Fruit fly (Drosophila melanogaster) whole organism, embryonic: ENCODE data around the gene Tep4.
A peak's percentile ranks its signal among the peaks of the same experiment; 100 is the strongest.

Source experiments
- BtbVII ChIP-seq: fragments of 200-800 bp; sonication (Bioruptor generic); optimal IDR thresholded peaks from 3 replicates; lab custom pipeline; 2017; ENCODE audit warnings: missing biosample characterization, mild to moderate bottlenecking, missing genetic modification characterization
- CG10979 ChIP-seq: fragments of 200-800 bp; sonication (Bioruptor generic); optimal IDR thresholded peaks from 2 replicates; lab custom pipeline; 2018; ENCODE audit warnings: missing biosample characterization, mild to moderate bottlenecking, missing genetic modification characterization, moderate library complexity
- CG11723 ChIP-seq: fragments of 200-800 bp; sonication (Bioruptor generic); optimal IDR thresholded peaks from 2 replicates; lab custom pipeline; 2017; ENCODE audit warnings: missing biosample characterization, mild to moderate bottlenecking, missing genetic modification characterization
- CG1603 ChIP-seq: fragments of 200-800 bp; sonication (Bioruptor generic); optimal IDR thresholded peaks from 2 replicates; lab custom pipeline; 2019; ENCODE audit warnings: missing biosample characterization, mild to moderate bottlenecking, missing genetic modification characterization, moderate library complexity
- CG1647 ChIP-seq: fragments of 200-800 bp; sonication (Bioruptor generic); optimal IDR thresholded peaks from 3 replicates; lab custom pipeline; 2016; ENCODE audit warnings: missing biosample characterization, missing genetic modification characterization
- CG16779 ChIP-seq: fragments of 200-800 bp; sonication (Bioruptor generic); IDR thresholded peaks from 2 replicates; pipeline ENCODE4 v1.3.6; 2022; ENCODE audit warnings: missing biosample characterization, missing genetic modification characterization
- CG16863 ChIP-seq: fragments of 200-800 bp; sonication (Bioruptor generic); optimal IDR thresholded peaks from 3 replicates; lab custom pipeline; 2016; ENCODE audit warnings: missing biosample characterization, missing genetic modification characterization
- CG17385 ChIP-seq: fragments of 200-800 bp; sonication (Bioruptor generic); optimal IDR thresholded peaks from 3 replicates; lab custom pipeline; 2018; ENCODE audit warnings: missing biosample characterization, mild to moderate bottlenecking, missing genetic modification characterization
- CG18599 ChIP-seq: fragments of 200-800 bp; sonication (Bioruptor generic); optimal IDR thresholded peaks from 3 replicates; lab custom pipeline; 2017; ENCODE audit warnings: missing biosample characterization, missing genetic modification characterization, mild to moderate bottlenecking, moderate library complexity, missing genetic modification reagents
- CG2889 ChIP-seq: fragments of 200-800 bp; sonication (Bioruptor generic); IDR thresholded peaks from 3 replicates; pipeline ENCODE4 v1.3.6; 2022; ENCODE audit warnings: missing biosample characterization, missing genetic modification characterization
- CG32767 ChIP-seq: fragments of 200-800 bp; sonication (Bioruptor generic); IDR thresholded peaks from 2 replicates; pipeline ENCODE4 v1.3.6; 2022; ENCODE audit warnings: missing biosample characterization, missing genetic modification characterization
- CG43689 ChIP-seq: fragments of 200-800 bp; sonication (Bioruptor generic); IDR thresholded peaks from 2 replicates; pipeline ENCODE4 v1.3.6; 2022; ENCODE audit warnings: missing biosample characterization, missing genetic modification characterization
- Dip3 ChIP-seq: fragments of 200-800 bp; sonication (Bioruptor generic); optimal IDR thresholded peaks from 3 replicates; lab custom pipeline; 2016; ENCODE audit warnings: missing biosample characterization, missing genetic modification characterization
- Dref ChIP-seq: fragments of 200-800 bp; sonication (Bioruptor generic); IDR thresholded peaks from 2 replicates; pipeline ENCODE4 v1.3.6; 2022; ENCODE audit warnings: missing biosample characterization, missing genetic modification characterization
- Eip74EF ChIP-seq, 2 experiments: fragments of 200-800 bp in 1 of 2; fragments of >200 bp in 1 of 2; sonication (Bioruptor generic) in 1 of 2; optimal IDR thresholded peaks; 2 replicates each; lab custom pipeline; 2017 to 2019; ENCODE audit warnings: missing biosample characterization in 2 of 2, missing genetic modification characterization in 2 of 2, mild to moderate bottlenecking in 1 of 2, moderate library complexity in 1 of 2
- Fer2 ChIP-seq: fragments of 200-800 bp; sonication (Bioruptor generic); optimal IDR thresholded peaks from 2 replicates; lab custom pipeline; 2018; ENCODE audit warnings: missing biosample characterization, mild to moderate bottlenecking, missing genetic modification characterization, moderate library complexity
- Hmx ChIP-seq: fragments of 200-800 bp; sonication (Bioruptor generic); optimal IDR thresholded peaks from 2 replicates; lab custom pipeline; 2016; ENCODE audit warnings: missing biosample characterization, missing genetic modification characterization
- Jarid2 ChIP-seq: fragments of 200-800 bp; sonication (Bioruptor generic); optimal IDR thresholded peaks from 3 replicates; lab custom pipeline; 2017; ENCODE audit warnings: mild to moderate bottlenecking, missing biosample characterization, missing genetic modification reagents, missing genetic modification characterization
- Lim3 ChIP-seq: fragments of 200-800 bp; sonication (Bioruptor generic); IDR thresholded peaks from 2 replicates; pipeline ENCODE4 v1.3.6; 2022; ENCODE audit warnings: missing biosample characterization, missing genetic modification characterization
- Max ChIP-seq: fragments of 200-800 bp; sonication (Bioruptor generic); optimal IDR thresholded peaks from 2 replicates; lab custom pipeline; 2016; ENCODE audit warnings: missing biosample characterization, mild to moderate bottlenecking, missing genetic modification characterization
- NK7.1 ChIP-seq: fragments of 200-800 bp; sonication (Bioruptor generic); optimal IDR thresholded peaks from 3 replicates; lab custom pipeline; 2016; ENCODE audit warnings: missing biosample characterization, missing genetic modification characterization
- Opbp ChIP-seq: fragments of 200-800 bp; sonication (Bioruptor generic); IDR thresholded peaks from 3 replicates; pipeline ENCODE4 v1.3.6; 2022; ENCODE audit warnings: missing biosample characterization, missing genetic modification characterization; ENCODE audit not compliant: partially characterized antibody
- Ravus ChIP-seq: fragments of 200-800 bp; sonication (Bioruptor generic); IDR thresholded peaks from 2 replicates; pipeline ENCODE4 v1.3.6; 2022; ENCODE audit warnings: missing biosample characterization, missing genetic modification characterization
- Scr ChIP-seq: fragments of 200-800 bp; sonication (Bioruptor generic); IDR thresholded peaks from 2 replicates; pipeline ENCODE4 v1.3.6; 2022; ENCODE audit warnings: missing biosample characterization, missing genetic modification characterization; ENCODE audit not compliant: partially characterized antibody
- Stat92E ChIP-seq, 3 experiments: fragments of >200 bp in 2 of 3; fragments of 200-800 bp in 1 of 3; sonication (Bioruptor generic) in 1 of 3; optimal IDR thresholded peaks; 2 replicates each; lab custom pipeline; 2017 to 2019; ENCODE audit warnings: missing biosample characterization in 3 of 3, missing genetic modification characterization in 3 of 3, mild to moderate bottlenecking in 1 of 3, moderate library complexity in 1 of 3
- TFAM ChIP-seq: fragments of 200-800 bp; sonication (Bioruptor generic); optimal IDR thresholded peaks from 2 replicates; lab custom pipeline; 2017; ENCODE audit warnings: missing biosample characterization, missing genetic modification characterization, inconsistent platforms
- ase ChIP-seq: fragments of 200-800 bp; sonication (Bioruptor generic); IDR thresholded peaks from 3 replicates; pipeline ENCODE4 v1.3.6; 2022; ENCODE audit warnings: missing biosample characterization, missing genetic modification characterization
- ato ChIP-seq: fragments of 200-800 bp; sonication (Bioruptor generic); IDR thresholded peaks from 2 replicates; pipeline ENCODE4 v1.3.6; 2022; ENCODE audit warnings: missing biosample characterization, missing genetic modification characterization; ENCODE audit not compliant: partially characterized antibody
- az2 ChIP-seq: fragments of 200-800 bp; sonication (Bioruptor generic); optimal IDR thresholded peaks from 3 replicates; lab custom pipeline; 2016; ENCODE audit warnings: missing biosample characterization, missing genetic modification characterization
- chif ChIP-seq, 2 experiments: fragments of 200-800 bp; sonication (Bioruptor generic); optimal IDR thresholded peaks; 3 replicates each; lab custom pipeline; 2016; ENCODE audit warnings: missing biosample characterization in 2 of 2, missing genetic modification characterization in 2 of 2
- chinmo ChIP-seq: fragments of 200-800 bp; sonication (Bioruptor generic); IDR thresholded peaks from 4 replicates; pipeline ENCODE4 v1.3.6; 2022; ENCODE audit warnings: missing biosample characterization, missing genetic modification characterization; ENCODE audit not compliant: partially characterized antibody
- en ChIP-seq: fragments of 200-800 bp; sonication (Bioruptor generic); optimal IDR thresholded peaks from 2 replicates; lab custom pipeline; 2016; ENCODE audit warnings: missing biosample characterization, missing genetic modification characterization
- gem ChIP-seq: fragments of 200-800 bp; sonication (Bioruptor generic); optimal IDR thresholded peaks from 2 replicates; lab custom pipeline; 2019; ENCODE audit warnings: missing biosample characterization, mild to moderate bottlenecking, missing genetic modification characterization, moderate library complexity
- insv ChIP-seq, 2 experiments: fragments of 200-800 bp; sonication (Bioruptor generic); optimal IDR thresholded peaks; 3 replicates each; lab custom pipeline; 2016 to 2018; ENCODE audit warnings: missing biosample characterization in 2 of 2, missing genetic modification characterization in 2 of 2
- kah ChIP-seq: fragments of 200-800 bp; sonication (Bioruptor generic); optimal IDR thresholded peaks from 2 replicates; lab custom pipeline; 2018; ENCODE audit warnings: missing biosample characterization, mild to moderate bottlenecking, missing genetic modification characterization
- ken ChIP-seq: fragments of 200-800 bp; sonication (Bioruptor generic); IDR thresholded peaks from 3 replicates; pipeline ENCODE4 v1.3.6; 2022; ENCODE audit warnings: missing biosample characterization, missing genetic modification characterization
- knrl ChIP-seq: fragments of 200-800 bp; sonication (Bioruptor generic); IDR thresholded peaks from 3 replicates; pipeline ENCODE4 v1.3.6; 2022; ENCODE audit warnings: missing biosample characterization, missing genetic modification characterization; ENCODE audit not compliant: partially characterized antibody
- p53 ChIP-seq: fragments of 200-800 bp; sonication (Bioruptor generic); optimal IDR thresholded peaks from 2 replicates; lab custom pipeline; 2016; ENCODE audit warnings: missing biosample characterization, missing genetic modification characterization
- pan ChIP-seq, 4 experiments: fragments of >200 bp in 3 of 4; fragments of 200-800 bp in 1 of 4; sonication (Bioruptor generic) in 1 of 4; optimal IDR thresholded peaks in 3 of 4; IDR thresholded peaks in 1 of 4; 2 replicates each; pipeline versions ENCODE4 v1.3.6 to Lab custom; 2017 to 2022; ENCODE audit warnings: missing biosample characterization in 2 of 4, missing genetic modification characterization in 2 of 4, mixed read lengths in 1 of 4
- pfk ChIP-seq: fragments of 200-800 bp; sonication (Bioruptor generic); optimal IDR thresholded peaks from 2 replicates; lab custom pipeline; 2018; ENCODE audit warnings: missing biosample characterization, mild to moderate bottlenecking, missing genetic modification characterization, moderate library complexity
- pros ChIP-seq: fragments of 200-800 bp; sonication (Bioruptor generic); optimal IDR thresholded peaks from 3 replicates; lab custom pipeline; 2019; ENCODE audit warnings: missing biosample characterization, mild to moderate bottlenecking, missing genetic modification characterization, moderate library complexity
- sd ChIP-seq: fragments of 200-800 bp; sonication (Bioruptor generic); optimal IDR thresholded peaks from 3 replicates; lab custom pipeline; 2018; ENCODE audit warnings: missing biosample characterization, mild to moderate bottlenecking, missing genetic modification characterization, moderate library complexity
- ssp ChIP-seq: fragments of 200-800 bp; sonication (Bioruptor generic); IDR thresholded peaks from 2 replicates; pipeline ENCODE4 v1.3.6; 2022; ENCODE audit warnings: missing biosample characterization, missing genetic modification characterization
- sug ChIP-seq: fragments of 200-800 bp; optimal IDR thresholded peaks from 2 replicates; lab custom pipeline; 2019; ENCODE audit warnings: missing biosample characterization, mild to moderate bottlenecking, missing genetic modification characterization, moderate library complexity
- vnd ChIP-seq: fragments of 200-800 bp; sonication (Bioruptor generic); IDR thresholded peaks from 3 replicates; pipeline ENCODE4 v1.3.6; 2022; ENCODE audit warnings: missing biosample characterization, missing genetic modification characterization; ENCODE audit not compliant: partially characterized antibody
- zen2 ChIP-seq: fragments of 200-800 bp; sonication (Bioruptor generic); IDR thresholded peaks from 3 replicates; pipeline ENCODE4 v1.3.6; 2022; ENCODE audit warnings: missing biosample characterization, missing genetic modification characterization; ENCODE audit not compliant: partially characterized antibody

Gene Tep4

dm6 chr2L:19586436-19587333 lies 38.4 kb downstream of the Tep4 start, which contains the start of gene Lar (continued):
- TF ChIP-seq CG32767 (GFP tag; lab: Robert Waterston, UW) (no peak), Dip3 (GFP tag; lab: Kevin White, UChicago) (peak; percentile 16), gem (tag; lab: Kevin White, UChicago) (peak; percentile 68), CG1603 (tag; lab: Kevin White, UChicago) (peak; percentile 60), kah (GFP tag; lab: Kevin White, UChicago) (no peak), pfk (GFP tag; lab: Kevin White, UChicago) (no peak), Dref (GFP tag; lab: Robert Waterston, UW) (0 out of 2 replicates have a peak, but pooled peaks have one; percentile 39), CG10979 (tag; lab: Kevin White, UChicago) (peak; percentile 45), ato (GFP tag; lab: Robert Waterston, UW) (no peak), pan (optimal IDR thresholded peaks at IDR 0.05; lab: Kevin White, UChicago) (no peak), pan (GFP tag; optimal IDR thresholded peaks at IDR 0.05 in 1 of 2, IDR thresholded peaks at IDR 0.05 in 1 of 2) (peak in 1 of 2 experiments; percentile 73), Hmx (peak; percentile 42), Opbp (GFP tag; lab: Robert Waterston, UW) (no peak; the same call in 2 of the 3 replicates), CG16779 (GFP tag; lab: Robert Waterston, UW) (no peak), CG1647 (GFP tag; lab: Kevin White, UChicago) (no peak), p53 (GFP tag; lab: Kevin White, UChicago) (peak; percentile 64), ase (GFP tag; lab: Robert Waterston, UW) (no peak), az2 (GFP tag; lab: Kevin White, UChicago) (peak; percentile 54), knrl (peak; percentile 46; the same call in 2 of the 3 replicates), TFAM (no peak), insv (GFP tag; optimal IDR thresholded peaks at IDR 0.05; lab: Kevin White, UChicago) (peak in 1 of 2 experiments; percentile 36), Ravus (GFP tag; lab: Robert Waterston, UW) (no peak), en (peak; percentile 43), Jarid2 (GFP tag; lab: Kevin White, UChicago) (no peak), CG16863 (GFP tag; lab: Kevin White, UChicago) (peak; percentile 52), Lim3 (GFP tag; lab: Robert Waterston, UW) (no peak), NK7.1 (GFP tag; lab: Kevin White, UChicago) (peak; percentile 16), sug (tag; lab: Kevin White, UChicago) (peak; percentile 57), CG11723 (GFP tag; lab: Kevin White, UChicago) (peak; percentile 34), CG17385 (GFP tag; lab: Kevin White, UChicago) (peak; percentile 26), CG2889 (no peak), vnd (GFP tag; lab: Robert Waterston, UW) (no peak), Scr (GFP tag; lab: Robert Waterston, UW) (no peak), sd (tag; lab: Kevin White, UChicago) (peak; percentile 32), CG43689 (GFP tag; lab: Robert Waterston, UW) (no peak), ssp (GFP tag; lab: Robert Waterston, UW) (no peak), CG18599 (GFP tag; lab: Kevin White, UChicago) (peak; percentile 62), Fer2 (tag; lab: Kevin White, UChicago) (no peak), Stat92E (GFP tag; optimal IDR thresholded peaks at IDR 0.05; lab: Kevin White, UChicago) (peak in 1 of 3 experiments; percentile 59), Eip74EF (GFP tag; optimal IDR thresholded peaks at IDR 0.05; lab: Kevin White, UChicago) (no peak), BtbVII (GFP tag; lab: Kevin White, UChicago) (no peak), zen2 (GFP tag; lab: Robert Waterston, UW) (no peak), chif (GFP tag; optimal IDR thresholded peaks at IDR 0.05; lab: Kevin White, UChicago) (peak in 1 of 2 experiments; percentile 52), chinmo (GFP tag; lab: Robert Waterston, UW) (no peak), ken (GFP tag; lab: Robert Waterston, UW) (0 out of 3 replicates have a peak, but pooled peaks have one; percentile 18), pros (no peak), Max (GFP tag; lab: Kevin White, UChicago) (no peak)
